Fruit fly (Drosophila melanogaster): ENCODE results near the gene CG7083.

- TF ChIP-seq rgr (GFP tag; optimal IDR thresholded peaks at IDR 0.05), result peak; percentile 80
- peak; percentile 87 for TF ChIP-seq HLH106 (tag; optimal IDR thresholded peaks at IDR 0.05)
- peak; percentile 49 for TF ChIP-seq br (GFP tag; optimal IDR thresholded peaks at IDR 0.05)
- no peak for TF ChIP-seq usp (GFP tag; optimal IDR thresholded peaks at IDR 0.05)
- no peak for TF ChIP-seq lola (GFP tag; optimal IDR thresholded peaks at IDR 0.05)
- TF ChIP-seq Hr78 (GFP tag; optimal IDR thresholded peaks at IDR 0.05), result no peak
- no peak for TF ChIP-seq woc (GFP tag; optimal IDR thresholded peaks at IDR 0.05)
- TF ChIP-seq dsf (GFP tag; optimal IDR thresholded peaks at IDR 0.05; ENCODE audit: borderline replicate concordance), result no peak
- no peak for TF ChIP-seq Dfd (GFP tag; optimal IDR thresholded peaks at IDR 0.05)
- peak; percentile 75 for TF ChIP-seq fru (GFP tag; optimal IDR thresholded peaks at IDR 0.05)
- no peak for TF ChIP-seq Dif (GFP tag; optimal IDR thresholded peaks at IDR 0.05; ENCODE audit: partially characterized antibody)
- TF ChIP-seq pan (optimal IDR thresholded peaks at IDR 0.05), result no peak
Observed at dm6 chr3L:8346100-8346980, 5.8 kb downstream of the CG7083 start, which contains the start of the genes CG7182 and GAPcenA.
